Worm (Caenorhabditis elegans) whole organism, young adult: ENCODE data around the gene flcn-1.

Experiments used
- B0035.1 ChIP-seq: sonication (generic microtip); optimal IDR thresholded peaks from 2 replicates; lab custom pipeline; 2016; ENCODE audit warnings: missing genetic modification characterization, mild to moderate bottlenecking, missing compliant biosample characterization, missing genotype, missing genetic modification reagents
- C06A6.2 ChIP-seq: fragments of 200-800 bp; sonication (Bioruptor generic); conservative IDR thresholded peaks from 2 replicates; pipeline ENCODE4 v1.3.6; 2022; ENCODE audit warnings: missing genetic modification characterization, missing compliant biosample characterization
- C17E4.6 ChIP-seq: fragments of 200-800 bp; sonication (Bioruptor generic); IDR thresholded peaks from 2 replicates; pipeline ENCODE4 v1.3.6; 2022; ENCODE audit warnings: missing genetic modification reagents, missing genetic modification characterization, missing compliant biosample characterization
- F10E7.11 ChIP-seq: sonication (generic microtip); optimal IDR thresholded peaks from 2 replicates; lab custom pipeline; 2017; ENCODE audit warnings: mild to moderate bottlenecking, missing genetic modification characterization, moderate library complexity, missing compliant biosample characterization
- F37B4.10 ChIP-seq: fragments of 200-800 bp; sonication (Bioruptor generic); IDR thresholded peaks from 2 replicates; pipeline ENCODE4 v1.3.6; 2022; ENCODE audit warnings: missing genetic modification characterization, missing compliant biosample characterization
- F52B5.7 ChIP-seq: sonication (generic microtip); optimal IDR thresholded peaks from 2 replicates; lab custom pipeline; 2016; ENCODE audit warnings: mild to moderate bottlenecking, missing genetic modification characterization, missing compliant biosample characterization
- K12H6.12 ChIP-seq: fragments of 200-800 bp; sonication (Bioruptor generic); optimal IDR thresholded peaks from 2 replicates; lab custom pipeline; 2018; ENCODE audit warnings: mild to moderate bottlenecking, missing genetic modification characterization, missing compliant biosample characterization
- Y56A3A.18 ChIP-seq: fragments of 200-800 bp; sonication (Bioruptor generic); IDR thresholded peaks from 2 replicates; pipeline ENCODE4 v1.3.6; 2022; ENCODE audit warnings: missing genetic modification reagents, missing genetic modification characterization, missing compliant biosample characterization
- Y79H2A.3 ChIP-seq: fragments of 200-800 bp; sonication (Bioruptor generic); conservative IDR thresholded peaks from 2 replicates; pipeline ENCODE4 v1.3.6; 2022; ENCODE audit warnings: missing genetic modification reagents, missing genetic modification characterization, missing compliant biosample characterization
- ZK185.1 ChIP-seq: sonication (generic microtip); optimal IDR thresholded peaks from 2 replicates; lab custom pipeline; 2016; ENCODE audit warnings: mild to moderate bottlenecking, missing genetic modification characterization, missing compliant biosample characterization; ENCODE audit not compliant: poor library complexity, severe bottlenecking
- ama-1 ChIP-seq, 3 experiments: fragments of 150-350 bp in 1 of 3; sonication (generic microtip) in 2 of 3; optimal IDR thresholded peaks; 2 replicates each; lab custom pipeline; 2014 to 2018; ENCODE audit warnings: missing biosample characterization in 2 of 3, missing genetic modification characterization in 2 of 3, missing genetic modification reagents in 2 of 3
- aptf-2 ChIP-seq: fragments of 200-800 bp; sonication (Bioruptor generic); conservative IDR thresholded peaks from 2 replicates; pipeline ENCODE4 v1.3.6; 2022; ENCODE audit warnings: missing genetic modification reagents, missing genetic modification characterization, missing compliant biosample characterization
- athp-1 ChIP-seq: sonication (generic microtip); optimal IDR thresholded peaks from 2 replicates; lab custom pipeline; 2017; ENCODE audit warnings: mild to moderate bottlenecking, missing genetic modification characterization, missing compliant biosample characterization
- attf-6 ChIP-seq: fragments of 200-800 bp; sonication (Bioruptor generic); IDR thresholded peaks from 2 replicates; pipeline ENCODE4 v1.3.6; 2022; ENCODE audit warnings: missing genetic modification reagents, missing genetic modification characterization, missing compliant biosample characterization
- ccch-3 ChIP-seq: fragments of 200-800 bp; sonication (Bioruptor generic); optimal IDR thresholded peaks from 2 replicates; lab custom pipeline; 2018; ENCODE audit warnings: mild to moderate bottlenecking, missing genetic modification characterization, missing compliant biosample characterization
- cebp-1 ChIP-seq, 2 experiments: fragments of 200-800 bp in 1 of 2; sonication (Bioruptor generic) in 1 of 2; sonication (generic microtip) in 1 of 2; IDR thresholded peaks in 1 of 2; optimal IDR thresholded peaks in 1 of 2; 2 replicates each; pipeline versions ENCODE4 v1.3.6 to Lab custom; 2017 to 2022; ENCODE audit warnings: missing compliant biosample characterization in 2 of 2, missing genetic modification characterization in 2 of 2, mild to moderate bottlenecking in 1 of 2, missing genetic modification reagents in 1 of 2, moderate library complexity in 1 of 2
- ceh-91 ChIP-seq: fragments of 200-800 bp; sonication (Bioruptor generic); IDR thresholded peaks from 2 replicates; pipeline ENCODE4 v1.3.6; 2022; ENCODE audit warnings: missing genetic modification reagents, missing genetic modification characterization, missing compliant biosample characterization
- die-1 ChIP-seq: sonication (generic microtip); optimal IDR thresholded peaks from 2 replicates; lab custom pipeline; 2016; ENCODE audit warnings: missing genotype, mild to moderate bottlenecking, missing genetic modification characterization, missing compliant biosample characterization
- dpff-1 ChIP-seq: sonication (generic microtip); optimal IDR thresholded peaks from 2 replicates; lab custom pipeline; 2017; ENCODE audit warnings: mild to moderate bottlenecking, missing genetic modification characterization, missing compliant biosample characterization
- egl-44 ChIP-seq: fragments of 200-800 bp; sonication (Bioruptor generic); IDR thresholded peaks from 2 replicates; pipeline ENCODE4 v1.3.6; 2022; ENCODE audit warnings: missing genetic modification reagents, missing genetic modification characterization, missing compliant biosample characterization
- ets-4 ChIP-seq: fragments of 200-800 bp; sonication (Bioruptor generic); optimal IDR thresholded peaks from 2 replicates; lab custom pipeline; 2018; ENCODE audit warnings: mild to moderate bottlenecking, missing genetic modification characterization, missing compliant biosample characterization
- gei-17 ChIP-seq: fragments of 200-800 bp; sonication (Bioruptor generic); optimal IDR thresholded peaks from 2 replicates; lab custom pipeline; 2018; ENCODE audit warnings: mild to moderate bottlenecking, missing genetic modification characterization, missing compliant biosample characterization
- him-1 ChIP-seq: sonication (generic microtip); optimal IDR thresholded peaks from 2 replicates; lab custom pipeline; 2016; ENCODE audit warnings: missing genotype, missing genetic modification reagents, missing genetic modification characterization, missing compliant biosample characterization
- hmg-1.2 ChIP-seq: fragments of 200-800 bp; sonication (Bioruptor generic); IDR thresholded peaks from 2 replicates; pipeline ENCODE4 v1.3.6; 2022; ENCODE audit warnings: missing genetic modification reagents, missing genetic modification characterization, missing compliant biosample characterization
- lin-26 ChIP-seq: fragments of 200-800 bp; sonication (Bioruptor generic); IDR thresholded peaks from 2 replicates; pipeline ENCODE4 v1.3.6; 2022; ENCODE audit warnings: missing genetic modification reagents, missing genetic modification characterization, missing compliant biosample characterization
- lin-35 ChIP-seq, 3 experiments: fragments of 150-350 bp in 2 of 3; sonication (generic microtip) in 1 of 3; optimal IDR thresholded peaks; 2 replicates each; lab custom pipeline; 2014 to 2018; ENCODE audit warnings: missing biosample characterization in 3 of 3, missing genetic modification characterization in 3 of 3, missing genetic modification reagents in 3 of 3
- lin-40 ChIP-seq: sonication (generic microtip); optimal IDR thresholded peaks from 2 replicates; lab custom pipeline; 2016; ENCODE audit warnings: missing genetic modification characterization, mild to moderate bottlenecking, missing compliant biosample characterization, missing genotype, missing genetic modification reagents
- lin-54 ChIP-seq: fragments of 200-800 bp; sonication (Bioruptor generic); optimal IDR thresholded peaks from 2 replicates; lab custom pipeline; 2018; ENCODE audit warnings: mild to moderate bottlenecking, missing genetic modification characterization, missing compliant biosample characterization
- madf-10 ChIP-seq: sonication (generic microtip); optimal IDR thresholded peaks from 2 replicates; lab custom pipeline; 2016; ENCODE audit warnings: mild to moderate bottlenecking, missing genetic modification characterization, missing compliant biosample characterization
- madf-6 ChIP-seq: fragments of 200-800 bp; sonication (Bioruptor generic); IDR thresholded peaks from 2 replicates; pipeline ENCODE4 v1.3.6; 2022; ENCODE audit warnings: missing genetic modification reagents, missing genetic modification characterization, missing compliant biosample characterization
- mcd-1 ChIP-seq: fragments of 200-800 bp; sonication (Bioruptor generic); IDR thresholded peaks from 2 replicates; pipeline ENCODE4 v1.3.6; 2022; ENCODE audit warnings: missing genetic modification reagents, missing genetic modification characterization, missing compliant biosample characterization
- mel-28 ChIP-seq: sonication (generic microtip); optimal IDR thresholded peaks from 2 replicates; lab custom pipeline; 2016; ENCODE audit warnings: borderline replicate concordance, mild to moderate bottlenecking, missing genetic modification characterization, missing compliant biosample characterization
- mes-4 ChIP-seq: sonication (generic microtip); optimal IDR thresholded peaks from 2 replicates; lab custom pipeline; 2016; ENCODE audit warnings: missing genotype, missing genetic modification characterization, missing compliant biosample characterization
- nfya-1 ChIP-seq: sonication (generic microtip); optimal IDR thresholded peaks from 2 replicates; lab custom pipeline; 2017; ENCODE audit warnings: antibody characterized with exemption, missing compliant biosample characterization, missing genetic modification characterization, borderline replicate concordance; ENCODE audit not compliant: insufficient read depth
- nfyb-1 ChIP-seq: fragments of 200-800 bp; sonication (Bioruptor generic); IDR thresholded peaks from 2 replicates; pipeline ENCODE4 v1.3.6; 2022; ENCODE audit warnings: missing genetic modification reagents, missing genetic modification characterization, missing compliant biosample characterization
- nhr-80 ChIP-seq: sonication (generic microtip); optimal IDR thresholded peaks from 2 replicates; lab custom pipeline; 2016; ENCODE audit warnings: missing genetic modification characterization, missing compliant biosample characterization
- nhr-90 ChIP-seq: sonication (generic microtip); optimal IDR thresholded peaks from 2 replicates; lab custom pipeline; 2016; ENCODE audit warnings: missing genotype, mild to moderate bottlenecking, missing genetic modification characterization, missing compliant biosample characterization
- pbrm-1 ChIP-seq: fragments of 200-800 bp; sonication (Bioruptor generic); IDR thresholded peaks from 2 replicates; pipeline ENCODE4 v1.3.6; 2022; ENCODE audit warnings: missing genetic modification reagents, missing genetic modification characterization, missing compliant biosample characterization
- sdz-38 ChIP-seq: sonication (generic microtip); optimal IDR thresholded peaks from 2 replicates; lab custom pipeline; 2016; ENCODE audit warnings: missing genotype, missing genetic modification characterization, missing compliant biosample characterization
- snpc-1.3 ChIP-seq: sonication (generic microtip); optimal IDR thresholded peaks from 2 replicates; lab custom pipeline; 2017; ENCODE audit warnings: missing genetic modification characterization, mild to moderate bottlenecking, missing compliant biosample characterization, antibody characterized with exemption, moderate library complexity, missing genotype, missing genetic modification reagents; ENCODE audit not compliant: insufficient read depth
- somi-1 ChIP-seq: fragments of 200-800 bp; sonication (Bioruptor generic); optimal IDR thresholded peaks from 2 replicates; lab custom pipeline; 2018; ENCODE audit warnings: mild to moderate bottlenecking, missing genetic modification characterization, missing compliant biosample characterization
- sptf-2 ChIP-seq: fragments of 200-800 bp; sonication (Bioruptor generic); optimal IDR thresholded peaks from 2 replicates; lab custom pipeline; 2018; ENCODE audit warnings: mild to moderate bottlenecking, missing genetic modification characterization, missing compliant biosample characterization
- tlf-1 ChIP-seq: fragments of 200-800 bp; sonication (Bioruptor generic); optimal IDR thresholded peaks from 2 replicates; lab custom pipeline; 2018; ENCODE audit warnings: mild to moderate bottlenecking, missing genetic modification characterization, missing compliant biosample characterization
- ztf-25 ChIP-seq: fragments of 200-800 bp; sonication (Bioruptor generic); IDR thresholded peaks from 2 replicates; pipeline ENCODE4 v1.3.6; 2022; ENCODE audit warnings: missing genetic modification reagents, missing genetic modification characterization, missing compliant biosample characterization
- ztf-28 ChIP-seq: fragments of 200-800 bp; sonication (Bioruptor generic); IDR thresholded peaks from 2 replicates; pipeline ENCODE4 v1.3.6; 2022; ENCODE audit warnings: missing genetic modification reagents, missing genetic modification characterization, missing compliant biosample characterization
- ztf-3 ChIP-seq: fragments of 200-800 bp; sonication (Bioruptor generic); optimal IDR thresholded peaks from 2 replicates; lab custom pipeline; 2018; ENCODE audit warnings: mild to moderate bottlenecking, missing genetic modification characterization, missing compliant biosample characterization

flcn-1 gene

DNA sequence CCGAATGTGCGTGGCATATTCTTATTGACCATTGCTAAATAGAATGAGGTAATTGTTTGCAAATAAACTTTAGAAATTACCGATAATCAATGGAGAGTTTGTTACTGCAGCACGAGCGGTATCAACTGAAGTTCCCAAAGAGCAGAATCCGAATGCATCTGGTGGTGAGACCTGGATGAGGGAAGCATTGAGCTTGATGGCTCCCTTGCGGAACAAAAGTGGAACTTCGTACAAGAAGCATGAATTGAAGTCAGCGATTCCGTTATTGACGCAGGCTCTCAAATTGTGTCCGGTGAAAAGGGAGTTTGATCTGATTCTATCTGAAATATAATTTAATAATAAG, 39.0 kb upstream of the flcn-1 start (continued):
- TF ChIP-seq somi-1 (GFP tag; lab: Kevin White, UChicago) = peak; percentile 43
- peak; percentile 94 for TF ChIP-seq ama-1 (optimal IDR thresholded peaks at IDR 0.05; lab: Kevin White, UChicago)
- TF ChIP-seq ama-1 (GFP tag; optimal IDR thresholded peaks at IDR 0.05; lab: Kevin White, UChicago) = no peak

- TF ChIP-seq F10E7.11 (tag; lab: Kevin White, UChicago) = peak; percentile 9
- TF ChIP-seq B0035.1 (tag; lab: Kevin White, UChicago) = no peak
- TF ChIP-seq attf-6 (GFP tag; lab: Robert Waterston, UW) = no peak
- no peak for TF ChIP-seq egl-44 (GFP tag; lab: Robert Waterston, UW)
- no peak for TF ChIP-seq dpff-1 (tag; lab: Kevin White, UChicago)
- TF ChIP-seq die-1 (tag; lab: Kevin White, UChicago) = no peak
- TF ChIP-seq mel-28 (tag; lab: Kevin White, UChicago) = no peak
- no peak for TF ChIP-seq K12H6.12 (tag; lab: Kevin White, UChicago)
- no peak for TF ChIP-seq ceh-91 (GFP tag; lab: Robert Waterston, UW)
- peak; percentile 26 for TF ChIP-seq F52B5.7 (tag; lab: Kevin White, UChicago)
- no peak for TF ChIP-seq F37B4.10 (GFP tag; lab: Robert Waterston, UW)
- TF ChIP-seq C17E4.6 (GFP tag; lab: Robert Waterston, UW) = no peak
- TF ChIP-seq ztf-3 (GFP tag; lab: Kevin White, UChicago) = no peak
- TF ChIP-seq C06A6.2 (GFP tag; lab: Robert Waterston, UW) = no peak
- TF ChIP-seq ets-4 (GFP tag; lab: Kevin White, UChicago) = no peak
- TF ChIP-seq sptf-2 (GFP tag; lab: Kevin White, UChicago) = no peak
- TF ChIP-seq ztf-28 (GFP tag; lab: Robert Waterston, UW) = no peak
- no peak for TF ChIP-seq pbrm-1 (GFP tag; lab: Robert Waterston, UW)
- TF ChIP-seq athp-1 = no peak
- no peak for TF ChIP-seq aptf-2 (GFP tag; lab: Robert Waterston, UW)
- no peak for TF ChIP-seq lin-40 (tag; lab: Kevin White, UChicago)
- no peak for TF ChIP-seq lin-26
- no peak for TF ChIP-seq gei-17 (GFP tag; lab: Kevin White, UChicago)
- TF ChIP-seq hmg-1.2 (GFP tag; lab: Robert Waterston, UW) = no peak
- TF ChIP-seq mcd-1 (GFP tag; lab: Robert Waterston, UW) = 0 out of 2 replicates have a peak, but pooled peaks have one; percentile 16
- TF ChIP-seq sdz-38 (tag; lab: Kevin White, UChicago) = no peak
- TF ChIP-seq madf-6 (GFP tag; lab: Robert Waterston, UW) = no peak
- no peak for TF ChIP-seq lin-35 (GFP tag; optimal IDR thresholded peaks at IDR 0.05; lab: Kevin White, UChicago)
- no peak for TF ChIP-seq madf-10 (tag; lab: Kevin White, UChicago)
- no peak for TF ChIP-seq Y79H2A.3 (GFP tag; lab: Robert Waterston, UW)
- TF ChIP-seq cebp-1 (GFP tag; IDR thresholded peaks at IDR 0.05; lab: Robert Waterston, UW) = no peak
- peak; percentile 1 for TF ChIP-seq cebp-1 (tag; optimal IDR thresholded peaks at IDR 0.05; lab: Kevin White, UChicago)
- peak; percentile 8; the same call in 1 of the 2 replicates for TF ChIP-seq nfyb-1 (GFP tag; lab: Robert Waterston, UW)
- no peak for TF ChIP-seq ccch-3
- no peak for TF ChIP-seq ZK185.1 (tag; lab: Kevin White, UChicago)
- TF ChIP-seq nhr-90 = no peak
- peak; percentile 88 for TF ChIP-seq ama-1 (optimal IDR thresholded peaks at IDR 0.05; lab: Kevin White, UChicago)
- no peak for TF ChIP-seq ama-1 (GFP tag; optimal IDR thresholded peaks at IDR 0.05; lab: Kevin White, UChicago)
- no peak for TF ChIP-seq him-1 (tag; lab: Kevin White, UChicago)
- no peak for TF ChIP-seq snpc-1.3 (tag; lab: Kevin White, UChicago)
- TF ChIP-seq nhr-80 (tag; lab: Kevin White, UChicago) = no peak
- TF ChIP-seq tlf-1 (GFP tag; lab: Kevin White, UChicago) = no peak
- TF ChIP-seq nfya-1 (tag; lab: Kevin White, UChicago) = no peak
- TF ChIP-seq mes-4 (tag; lab: Kevin White, UChicago) = no peak
- no peak for TF ChIP-seq lin-54 (GFP tag; lab: Kevin White, UChicago)
- TF ChIP-seq ztf-25 (GFP tag; lab: Robert Waterston, UW) = no peak
- no peak for TF ChIP-seq Y56A3A.18
Measured at ce11 chrII:6890095-6890494, 38.5 kb upstream of the flcn-1 start, which contains the start of gene acer-1. Gene acer-1, minus strand, starts transcription at chrII:6890400.
